Fruit fly (Drosophila melanogaster) whole organism, adult: ENCODE measurements around the gene CG13014.

Experiments
- CG11617 ChIP-seq: fragments of 200-800 bp; sonication (Bioruptor generic); optimal IDR thresholded peaks from 2 replicates; lab custom pipeline; 2017; ENCODE audit warnings: mild to moderate bottlenecking, missing biosample characterization, missing genetic modification reagents, missing genetic modification characterization
- CG1620 ChIP-seq: fragments of 200-800 bp; sonication (Bioruptor generic); optimal IDR thresholded peaks from 2 replicates; lab custom pipeline; 2016; ENCODE audit warnings: missing biosample characterization, missing genetic modification characterization
- Clk ChIP-seq: fragments of 200-800 bp; sonication (Bioruptor generic); optimal IDR thresholded peaks from 2 replicates; lab custom pipeline; 2017; ENCODE audit warnings: missing biosample characterization, missing genetic modification characterization
- Crg-1 ChIP-seq: fragments of 200-800 bp; sonication (Bioruptor generic); optimal IDR thresholded peaks from 2 replicates; lab custom pipeline; 2016; ENCODE audit warnings: missing biosample characterization, missing genetic modification characterization
- Hr96 ChIP-seq: fragments of 200-800 bp; sonication (Bioruptor generic); optimal IDR thresholded peaks from 2 replicates; lab custom pipeline; 2016; ENCODE audit warnings: missing biosample characterization, missing genetic modification characterization
- cnc ChIP-seq, 2 experiments: fragments of >200 bp; optimal IDR thresholded peaks; 2 replicates each; lab custom pipeline; 2017
- toe ChIP-seq: fragments of 200-800 bp; sonication (Bioruptor generic); optimal IDR thresholded peaks from 2 replicates; lab custom pipeline; 2016; ENCODE audit warnings: missing biosample characterization, missing genetic modification characterization

dm6 chrX:16596250-16596793 lies 8.6 kb downstream of the CG13014 start:
- TF ChIP-seq CG1620 (GFP tag; lab: Kevin White, UChicago) (no peak), toe (GFP tag; lab: Kevin White, UChicago) (no peak), CG11617 (no peak), Crg-1 (GFP tag; lab: Kevin White, UChicago) (no peak), Clk (GFP tag; lab: Kevin White, UChicago) (no peak), Hr96 (no peak), cnc (optimal IDR thresholded peaks at IDR 0.05; lab: Kevin White, UChicago) (no peak)
